Worm (Caenorhabditis elegans): Measurements from ENCODE around the gene T02D1.4.

ce11 chrIV:17407025-17407424, 7.5 kb downstream of the T02D1.4 start, which contains the start of gene T02D1.7:
- TF ChIP-seq mdl-1 (tag; optimal IDR thresholded peaks at IDR 0.05) (no peak), ceh-82 (tag; optimal IDR thresholded peaks at IDR 0.05) (no peak), nhr-28 (tag; optimal IDR thresholded peaks at IDR 0.05) (no peak), aha-1 (tag) (no peak), set-16 (GFP tag; IDR thresholded peaks at IDR 0.05) (no peak), fos-1 (tag; optimal IDR thresholded peaks at IDR 0.05) (no peak), ama-1 (optimal IDR thresholded peaks at IDR 0.05) (no peak), daf-12 (tag; optimal IDR thresholded peaks at IDR 0.05) (no peak), skn-1 (tag; optimal IDR thresholded peaks at IDR 0.05) (no peak), unc-39 (tag; optimal IDR thresholded peaks at IDR 0.05) (no peak)
